Worm (Caenorhabditis elegans) whole organism, L3 larva: ENCODE results near the gene srg-46.

Experiments used
- R02D3.7 ChIP-seq: fragments of 150-350 bp; optimal IDR thresholded peaks from 2 replicates; lab custom pipeline; 2014; ENCODE audit warnings: missing biosample characterization, missing genetic modification characterization
- ZK546.5 ChIP-seq: sonication (generic microtip); optimal IDR thresholded peaks from 2 replicates; lab custom pipeline; 2017; ENCODE audit warnings: missing biosample characterization, missing genetic modification characterization
- aly-2 ChIP-seq: fragments of 150-350 bp; optimal IDR thresholded peaks from 2 replicates; lab custom pipeline; 2014; ENCODE audit warnings: missing biosample characterization, missing genetic modification characterization
- ama-1 ChIP-seq: fragments of 150-350 bp; optimal IDR thresholded peaks from 2 replicates; lab custom pipeline; 2018
- ceh-28 ChIP-seq: fragments of 150-350 bp; optimal IDR thresholded peaks from 2 replicates; lab custom pipeline; 2014; ENCODE audit warnings: missing biosample characterization, missing genetic modification reagents, missing genetic modification characterization
- ceh-82 ChIP-seq: fragments of 150-350 bp; optimal IDR thresholded peaks from 2 replicates; lab custom pipeline; 2014; ENCODE audit warnings: missing biosample characterization, missing genetic modification characterization
- ceh-9 ChIP-seq: sonication (generic microtip); optimal IDR thresholded peaks from 2 replicates; lab custom pipeline; 2018; ENCODE audit warnings: missing biosample characterization, missing genetic modification characterization
- egl-27 ChIP-seq: sonication (generic microtip); optimal IDR thresholded peaks from 4 replicates; lab custom pipeline; 2017; ENCODE audit warnings: missing biosample characterization, missing genetic modification reagents, missing genetic modification characterization
- egl-5 ChIP-seq: fragments of 150-350 bp; optimal IDR thresholded peaks from 2 replicates; lab custom pipeline; 2017; ENCODE audit warnings: missing biosample characterization, missing genetic modification reagents, missing genetic modification characterization, inconsistent platforms
- elt-1 ChIP-seq: fragments of 150-350 bp; optimal IDR thresholded peaks from 2 replicates; lab custom pipeline; 2014; ENCODE audit warnings: missing biosample characterization, missing genetic modification characterization
- elt-2 ChIP-seq: sonication (generic microtip); optimal IDR thresholded peaks from 2 replicates; lab custom pipeline; 2016; ENCODE audit warnings: missing genetic modification reagents, mild to moderate bottlenecking, missing genetic modification characterization, missing compliant biosample characterization
- elt-3 ChIP-seq, 3 experiments: fragments of 150-350 bp in 1 of 3; sonication (generic microtip) in 2 of 3; optimal IDR thresholded peaks; 2 replicates in 2 of 3; 4 replicates in 1 of 3; lab custom pipeline; 2014 to 2017; ENCODE audit warnings: missing biosample characterization in 3 of 3, missing genetic modification characterization in 3 of 3
- eor-1 ChIP-seq, 2 experiments: fragments of 150-350 bp; optimal IDR thresholded peaks; 2 replicates each; lab custom pipeline; 2014 to 2018; ENCODE audit warnings: missing biosample characterization in 2 of 2, missing genetic modification characterization in 2 of 2
- fkh-10 ChIP-seq: sonication (generic microtip); optimal IDR thresholded peaks from 2 replicates; lab custom pipeline; 2017; ENCODE audit warnings: missing biosample characterization, missing genetic modification reagents, missing genetic modification characterization
- fkh-2 ChIP-seq: fragments of 150-350 bp; optimal IDR thresholded peaks from 2 replicates; lab custom pipeline; 2014; ENCODE audit warnings: missing biosample characterization, missing genetic modification reagents, missing genetic modification characterization
- fos-1 ChIP-seq: fragments of 150-350 bp; optimal IDR thresholded peaks from 2 replicates; lab custom pipeline; 2014; ENCODE audit warnings: missing biosample characterization, missing genetic modification characterization
- hmg-11 ChIP-seq: sonication (generic microtip); optimal IDR thresholded peaks from 2 replicates; lab custom pipeline; 2016; ENCODE audit warnings: missing genetic modification characterization, missing compliant biosample characterization
- jun-1 ChIP-seq: fragments of 150-350 bp; optimal IDR thresholded peaks from 2 replicates; lab custom pipeline; 2014; ENCODE audit warnings: missing biosample characterization, missing genetic modification reagents, missing genetic modification characterization
- lin-15B ChIP-seq: fragments of 150-350 bp; optimal IDR thresholded peaks from 2 replicates; lab custom pipeline; 2014; ENCODE audit warnings: missing biosample characterization, missing genetic modification characterization
- lin-39 ChIP-seq: fragments of 150-350 bp; optimal IDR thresholded peaks from 2 replicates; lab custom pipeline; 2018; ENCODE audit warnings: missing biosample characterization, missing genetic modification reagents, missing genetic modification characterization
- lsy-12 ChIP-seq: sonication (generic microtip); optimal IDR thresholded peaks from 2 replicates; lab custom pipeline; 2016; ENCODE audit warnings: mild to moderate bottlenecking, missing genetic modification characterization, missing compliant biosample characterization
- mdl-1 ChIP-seq: fragments of 150-350 bp; optimal IDR thresholded peaks from 2 replicates; lab custom pipeline; 2014; ENCODE audit warnings: missing biosample characterization, missing genetic modification characterization
- mml-1 ChIP-seq: fragments of 150-350 bp; sonication (generic microtip); optimal IDR thresholded peaks from 3 replicates; lab custom pipeline; 2014; ENCODE audit warnings: missing biosample characterization, missing genetic modification characterization
- nhr-11 ChIP-seq: fragments of 150-350 bp; optimal IDR thresholded peaks from 2 replicates; lab custom pipeline; 2014; ENCODE audit warnings: missing biosample characterization, missing genetic modification characterization
- nhr-23 ChIP-seq: fragments of 150-350 bp; optimal IDR thresholded peaks from 2 replicates; lab custom pipeline; 2014; ENCODE audit warnings: missing biosample characterization, missing genetic modification reagents, missing genetic modification characterization
- nhr-25 ChIP-seq: sonication (generic microtip); optimal IDR thresholded peaks from 2 replicates; lab custom pipeline; 2017; ENCODE audit warnings: missing biosample characterization, missing genetic modification characterization
- nhr-28 ChIP-seq: fragments of 150-350 bp; optimal IDR thresholded peaks from 2 replicates; lab custom pipeline; 2014; ENCODE audit warnings: missing biosample characterization, missing genetic modification characterization
- nhr-43 ChIP-seq: sonication (generic microtip); optimal IDR thresholded peaks from 2 replicates; lab custom pipeline; 2016; ENCODE audit warnings: mild to moderate bottlenecking, missing genetic modification characterization, missing compliant biosample characterization; ENCODE audit not compliant: poor library complexity, severe bottlenecking
- nhr-67 ChIP-seq: fragments of 150-350 bp; optimal IDR thresholded peaks from 2 replicates; lab custom pipeline; 2014; ENCODE audit warnings: missing biosample characterization, missing genetic modification characterization
- nhr-76 ChIP-seq: fragments of 150-350 bp; sonication (generic microtip); optimal IDR thresholded peaks from 5 replicates; lab custom pipeline; 2014; ENCODE audit warnings: missing biosample characterization, missing genetic modification characterization
- nhr-77 ChIP-seq: fragments of 150-350 bp; optimal IDR thresholded peaks from 2 replicates; lab custom pipeline; 2014; ENCODE audit warnings: missing biosample characterization, missing genetic modification characterization
- pha-4 ChIP-seq: fragments of 150-350 bp; optimal IDR thresholded peaks from 2 replicates; lab custom pipeline; 2014; ENCODE audit warnings: missing biosample characterization, missing genetic modification reagents, missing genetic modification characterization
- sea-2 ChIP-seq: fragments of 150-350 bp; sonication (generic microtip); optimal IDR thresholded peaks from 4 replicates; lab custom pipeline; 2014; ENCODE audit warnings: missing biosample characterization, missing genetic modification reagents, missing genetic modification characterization
- skn-1 ChIP-seq: fragments of 150-350 bp; optimal IDR thresholded peaks from 2 replicates; lab custom pipeline; 2014; ENCODE audit warnings: missing biosample characterization, missing genetic modification characterization
- snpc-4 ChIP-seq: fragments of 150-350 bp; optimal IDR thresholded peaks from 2 replicates; lab custom pipeline; 2014; ENCODE audit warnings: missing biosample characterization, missing genetic modification characterization
- tbx-2 ChIP-seq: sonication (generic microtip); optimal IDR thresholded peaks from 2 replicates; lab custom pipeline; 2016; ENCODE audit warnings: mild to moderate bottlenecking, missing genetic modification characterization, missing compliant biosample characterization
- unc-39 ChIP-seq: sonication (generic microtip); optimal IDR thresholded peaks from 4 replicates; lab custom pipeline; 2017; ENCODE audit warnings: missing biosample characterization, missing genetic modification characterization
- unc-62 ChIP-seq: fragments of 150-350 bp; sonication (generic microtip); optimal IDR thresholded peaks from 4 replicates; lab custom pipeline; 2014; ENCODE audit warnings: missing biosample characterization, missing genetic modification reagents, missing genetic modification characterization
- zag-1 ChIP-seq: fragments of 150-350 bp; optimal IDR thresholded peaks from 2 replicates; lab custom pipeline; 2014; ENCODE audit warnings: missing biosample characterization, missing genetic modification characterization
- ztf-11 ChIP-seq: fragments of 150-350 bp; optimal IDR thresholded peaks from 2 replicates; lab custom pipeline; 2014; ENCODE audit warnings: missing biosample characterization, missing genetic modification characterization
- ztf-4 ChIP-seq: fragments of 150-350 bp; optimal IDR thresholded peaks from 2 replicates; lab custom pipeline; 2014; ENCODE audit warnings: missing biosample characterization, missing genetic modification characterization

Gene srg-46

DNA sequence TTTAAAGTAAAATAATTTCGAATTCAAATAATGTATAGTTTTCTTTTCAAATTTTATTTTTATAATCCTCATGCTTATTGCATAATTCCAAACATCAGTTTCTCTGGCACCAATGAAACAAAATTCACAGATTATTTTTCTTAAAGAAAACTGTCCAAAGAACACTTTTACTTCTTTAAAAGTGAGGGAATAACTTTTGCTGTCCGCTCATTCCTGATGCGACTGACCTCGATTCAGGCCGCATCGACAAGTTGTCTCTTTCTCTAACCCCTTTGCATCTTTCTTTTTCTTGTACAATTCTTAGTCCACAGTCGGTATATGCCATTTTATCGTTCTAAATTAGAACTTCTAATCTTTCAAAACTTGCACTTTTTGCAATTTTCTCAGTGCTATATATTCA, 43.0 kb downstream of the srg-46 start, which contains the start of gene F53F1.2:
Gene F53F1.2, plus strand, starts transcription at position 306 of the 400 bp plus-strand sequence.
- TF ChIP-seq nhr-11 (no peak), nhr-23 (tag; lab: Kevin White, UChicago) (peak; percentile 52)
- TF ChIP-seq, all 47 proteins: peak for 1

DNA sequence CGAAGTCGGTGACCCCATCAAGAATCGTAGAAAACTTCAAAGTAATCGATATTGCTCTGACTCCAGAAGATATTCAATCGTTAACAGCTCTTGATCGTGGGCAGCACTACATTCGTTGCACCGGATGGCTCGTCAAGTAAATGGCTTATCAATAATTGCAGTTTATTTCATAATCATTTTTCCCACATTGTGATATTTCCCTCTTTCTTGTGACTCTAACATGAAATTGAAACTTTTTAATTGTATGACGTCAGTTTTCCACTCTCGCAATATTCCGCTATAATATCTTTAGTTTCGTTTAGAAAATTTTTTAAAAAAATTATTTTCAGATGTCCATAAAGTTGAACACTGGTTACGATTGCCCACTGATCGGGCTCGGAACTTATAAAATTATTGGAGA, 44.4 kb downstream of the srg-46 start, which contains the start of gene F53F1.3:
Gene F53F1.3, plus strand, starts transcription at position 330 of the 400 bp plus-strand sequence.
- TF ChIP-seq ama-1 (lab: Kevin White, UChicago), result no peak
- TF ChIP-seq lin-15B (tag; lab: Kevin White, UChicago), result no peak
- TF ChIP-seq elt-2, result peak; percentile 51
- no peak for TF ChIP-seq fos-1

DNA sequence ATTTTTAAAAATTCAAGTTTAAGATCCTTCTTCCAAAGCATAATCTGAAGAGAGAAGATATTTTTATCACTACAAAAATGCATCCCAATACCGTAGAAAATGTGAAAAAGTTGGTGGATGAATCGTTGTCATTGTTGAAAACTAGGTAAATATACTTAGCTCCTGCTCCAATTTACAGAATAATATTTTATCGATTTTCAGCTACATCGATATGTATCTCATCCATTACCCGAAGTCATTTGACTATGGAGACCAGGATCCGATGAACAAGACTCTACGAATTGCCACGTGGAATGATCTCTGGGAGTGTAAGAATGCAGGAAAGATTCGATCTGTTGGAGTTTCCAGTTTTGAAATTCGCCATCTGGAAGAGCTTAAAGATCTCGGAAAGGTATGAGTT, 44.9 kb downstream of the srg-46 start:
- no peak for TF ChIP-seq ztf-11
- TF ChIP-seq aly-2 (tag; lab: Kevin White, UChicago), result no peak
- TF ChIP-seq eor-1 (tag; optimal IDR thresholded peaks at IDR 0.05; lab: Kevin White, UChicago), result no peak
- no peak for TF ChIP-seq ZK546.5 (tag; lab: Kevin White, UChicago)
- no peak for TF ChIP-seq nhr-23 (tag; lab: Kevin White, UChicago)
- no peak for TF ChIP-seq nhr-77 (tag; lab: Kevin White, UChicago)
- no peak for TF ChIP-seq mdl-1 (tag; lab: Kevin White, UChicago)

DNA sequence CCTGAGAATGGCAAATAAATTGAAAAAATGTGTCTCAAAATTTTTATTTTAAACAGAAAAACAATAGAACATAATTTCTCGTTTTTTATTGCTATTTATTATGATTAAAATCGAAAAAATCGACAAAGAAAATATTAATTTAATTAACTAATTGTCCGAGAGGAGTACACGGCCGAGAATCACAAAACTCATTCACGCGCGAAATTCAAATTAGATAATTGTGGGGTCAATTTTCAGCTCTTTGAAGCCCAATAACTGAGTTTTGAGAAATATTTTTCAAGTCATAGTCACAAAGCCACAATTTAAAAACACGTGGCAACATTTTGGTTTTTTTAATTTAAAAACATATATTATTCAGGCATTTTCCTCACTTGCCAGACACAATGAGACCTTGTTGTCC, 45.6 kb downstream of the srg-46 start:
- peak; percentile 41 for TF ChIP-seq pha-4
- peak; percentile 8 for TF ChIP-seq nhr-23 (tag; lab: Kevin White, UChicago)
- no peak for TF ChIP-seq hmg-11 (tag; lab: Kevin White, UChicago)
- no peak for TF ChIP-seq R02D3.7 (tag; lab: Kevin White, UChicago)
- peak; percentile 23 for TF ChIP-seq nhr-43 (tag; lab: Kevin White, UChicago)
- no peak for TF ChIP-seq ztf-4 (tag; lab: Kevin White, UChicago)

DNA sequence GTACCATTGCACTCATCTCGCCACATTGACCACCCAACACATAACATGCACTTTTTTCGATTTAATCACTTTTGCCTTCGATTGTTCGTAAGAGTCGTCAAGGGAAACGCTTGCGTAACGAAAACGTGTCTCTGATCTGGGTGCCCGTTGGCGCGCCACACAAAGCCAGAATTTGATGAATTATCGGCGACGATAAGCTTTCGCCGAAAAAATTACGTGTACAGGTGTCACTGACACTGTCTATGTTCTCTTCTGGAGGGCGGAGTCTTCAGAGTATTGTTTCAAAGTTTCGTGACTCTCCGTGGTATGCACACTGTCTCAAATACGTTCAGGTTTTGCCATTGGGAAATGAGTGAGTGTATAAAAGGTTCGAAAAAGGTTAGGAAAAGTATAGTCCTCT, 47.2 kb downstream of the srg-46 start, which contains the start of gene F53F1.4:
Gene F53F1.4, plus strand, starts transcription at position 390 of the 400 bp plus-strand sequence.
- no peak for TF ChIP-seq tbx-2 (tag; lab: Kevin White, UChicago)
- peak; percentile 69 for TF ChIP-seq nhr-25 (tag; lab: Kevin White, UChicago)

DNA sequence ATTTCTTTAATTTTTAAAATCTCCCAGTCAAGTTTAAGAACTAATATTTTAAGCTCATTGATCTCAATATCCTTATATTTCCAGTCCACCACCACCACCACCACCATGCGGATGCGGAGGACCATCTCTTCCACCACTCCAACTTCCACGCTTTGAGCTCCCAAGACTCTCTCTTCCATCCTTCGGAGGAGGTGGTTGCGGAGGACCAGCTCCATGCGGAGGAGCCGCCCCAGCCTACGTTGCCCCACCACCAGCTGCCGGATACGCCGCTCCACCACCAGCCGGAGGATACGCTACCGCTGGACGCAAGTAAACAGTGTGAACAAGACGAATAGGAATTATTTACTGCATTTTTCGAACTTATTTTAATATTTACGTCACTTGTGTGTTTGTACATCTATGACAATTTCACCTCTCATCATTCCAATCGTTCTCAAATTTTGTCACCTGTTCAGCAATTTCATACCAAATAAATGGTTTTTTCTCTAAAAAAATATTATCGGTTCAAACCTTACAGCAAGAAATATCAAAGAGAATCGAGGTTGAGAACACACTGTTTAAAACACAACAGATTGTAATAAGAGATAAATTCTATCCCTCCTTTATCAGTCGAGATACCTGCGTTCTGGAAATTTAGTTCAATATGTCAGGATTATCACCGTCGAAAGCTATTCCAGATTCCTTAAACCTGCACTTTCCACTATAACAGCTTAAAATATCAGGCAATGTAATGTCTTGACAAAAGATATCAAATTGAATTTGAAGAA, 47.9 kb downstream of the srg-46 start:
- TF ChIP-seq egl-27 (tag; lab: Kevin White, UChicago), result no peak
- TF ChIP-seq unc-62 (GFP tag; lab: Kevin White, UChicago), result no peak
- TF ChIP-seq nhr-76 (tag; lab: Kevin White, UChicago), result no peak
- TF ChIP-seq zag-1 (tag; lab: Kevin White, UChicago), result no peak
- no peak for TF ChIP-seq ceh-82 (tag; lab: Kevin White, UChicago)
- no peak for TF ChIP-seq lin-39 (tag; lab: Kevin White, UChicago)
- TF ChIP-seq sea-2, result no peak
- peak; percentile 81 for TF ChIP-seq ama-1 (lab: Kevin White, UChicago)
- no peak for TF ChIP-seq mml-1 (tag; lab: Kevin White, UChicago)
- TF ChIP-seq ZK546.5 (tag; lab: Kevin White, UChicago), result no peak
- no peak for TF ChIP-seq fkh-2 (tag; lab: Kevin White, UChicago)
- peak; percentile 29 for TF ChIP-seq nhr-43 (tag; lab: Kevin White, UChicago)
- no peak for TF ChIP-seq skn-1 (tag; lab: Kevin White, UChicago)
- TF ChIP-seq nhr-11, result no peak
- peak; percentile 86 for TF ChIP-seq nhr-25 (tag; lab: Kevin White, UChicago)
- no peak for TF ChIP-seq nhr-28 (tag; lab: Kevin White, UChicago)
- TF ChIP-seq lsy-12 (tag; lab: Kevin White, UChicago), result no peak
- no peak for TF ChIP-seq ztf-11
- TF ChIP-seq nhr-77 (tag; lab: Kevin White, UChicago), result peak; percentile 38
- TF ChIP-seq egl-5 (tag; lab: Kevin White, UChicago), result no peak
- no peak for TF ChIP-seq jun-1
- no peak for TF ChIP-seq hmg-11 (tag; lab: Kevin White, UChicago)
- no peak for TF ChIP-seq ceh-28 (tag; lab: Kevin White, UChicago)
- no peak for TF ChIP-seq ceh-9 (tag; lab: Kevin White, UChicago)
- TF ChIP-seq elt-3 (tag; optimal IDR thresholded peaks at IDR 0.05; lab: Kevin White, UChicago), result peak in 1 of 3 experiments; percentile 41
- TF ChIP-seq snpc-4 (tag; lab: Kevin White, UChicago), result no peak
- TF ChIP-seq elt-2, result no peak
- no peak for TF ChIP-seq fos-1
- TF ChIP-seq fkh-10, result no peak
- no peak for TF ChIP-seq elt-1 (tag; lab: Kevin White, UChicago)
- no peak for TF ChIP-seq unc-39 (tag; lab: Kevin White, UChicago)
- TF ChIP-seq nhr-67, result no peak
- no peak for TF ChIP-seq nhr-23 (tag; lab: Kevin White, UChicago)
- no peak for TF ChIP-seq tbx-2 (tag; lab: Kevin White, UChicago)
